Fruit fly (Drosophila melanogaster) whole organism, prepupa: Measurements from ENCODE around the gene CalpC.

Experiments used
- Blimp-1 ChIP-seq: fragments of 200-800 bp; sonication (Bioruptor generic); optimal IDR thresholded peaks from 3 replicates; lab custom pipeline; 2017; ENCODE audit warnings: missing biosample characterization, missing genetic modification characterization, mild to moderate bottlenecking, moderate library complexity, missing genetic modification reagents
- CG15336 ChIP-seq: fragments of 200-800 bp; sonication (Bioruptor generic); IDR thresholded peaks from 2 replicates; pipeline ENCODE4 v1.3.6; 2022; ENCODE audit warnings: missing biosample characterization, missing genetic modification characterization
- CG1621 ChIP-seq: fragments of 200-800 bp; sonication (Bioruptor generic); optimal IDR thresholded peaks from 3 replicates; lab custom pipeline; 2018; ENCODE audit warnings: missing biosample characterization, mild to moderate bottlenecking, missing genetic modification characterization
- CG32006 ChIP-seq: fragments of 200-800 bp; sonication (Bioruptor generic); optimal IDR thresholded peaks from 3 replicates; lab custom pipeline; 2017; ENCODE audit warnings: missing biosample characterization, mild to moderate bottlenecking, missing genetic modification characterization
- Eip75B ChIP-seq: fragments of 200-800 bp; sonication (Bioruptor generic); optimal IDR thresholded peaks from 3 replicates; lab custom pipeline; 2016; ENCODE audit warnings: missing biosample characterization, missing genetic modification characterization
- Sox102F ChIP-seq: fragments of 200-800 bp; sonication (Bioruptor generic); optimal IDR thresholded peaks from 2 replicates; lab custom pipeline; 2016; ENCODE audit warnings: missing biosample characterization, mild to moderate bottlenecking, missing genetic modification characterization
- Sox14 ChIP-seq: fragments of 200-800 bp; sonication (Bioruptor generic); optimal IDR thresholded peaks from 3 replicates; lab custom pipeline; 2016; ENCODE audit warnings: missing biosample characterization, missing genetic modification characterization
- Sox15 ChIP-seq: fragments of 200-800 bp; sonication (Bioruptor generic); optimal IDR thresholded peaks from 3 replicates; lab custom pipeline; 2016; ENCODE audit warnings: missing biosample characterization, missing genetic modification characterization
- acj6 ChIP-seq: fragments of 200-800 bp; sonication (Bioruptor generic); optimal IDR thresholded peaks from 3 replicates; lab custom pipeline; 2016; ENCODE audit warnings: missing biosample characterization, missing genetic modification characterization
- cyc ChIP-seq: fragments of 200-800 bp; sonication (Bioruptor generic); optimal IDR thresholded peaks from 3 replicates; lab custom pipeline; 2016; ENCODE audit warnings: missing biosample characterization, missing genetic modification characterization
- net ChIP-seq: fragments of 200-800 bp; sonication (Bioruptor generic); optimal IDR thresholded peaks from 3 replicates; lab custom pipeline; 2016; ENCODE audit warnings: missing biosample characterization, missing genetic modification characterization
- salr ChIP-seq, 2 experiments: fragments of 200-800 bp; sonication (Bioruptor generic); optimal IDR thresholded peaks; 3 replicates each; lab custom pipeline; 2016 to 2018; ENCODE audit warnings: missing biosample characterization in 2 of 2, missing genetic modification characterization in 2 of 2, mild to moderate bottlenecking in 1 of 2
- ss ChIP-seq, 2 experiments: fragments of 200-800 bp; sonication (Bioruptor generic); optimal IDR thresholded peaks; 2 replicates in 1 of 2; 3 replicates in 1 of 2; lab custom pipeline; 2017 to 2018; ENCODE audit warnings: mild to moderate bottlenecking in 2 of 2, missing biosample characterization in 2 of 2, missing genetic modification characterization in 2 of 2, moderate library complexity in 1 of 2

DNA sequence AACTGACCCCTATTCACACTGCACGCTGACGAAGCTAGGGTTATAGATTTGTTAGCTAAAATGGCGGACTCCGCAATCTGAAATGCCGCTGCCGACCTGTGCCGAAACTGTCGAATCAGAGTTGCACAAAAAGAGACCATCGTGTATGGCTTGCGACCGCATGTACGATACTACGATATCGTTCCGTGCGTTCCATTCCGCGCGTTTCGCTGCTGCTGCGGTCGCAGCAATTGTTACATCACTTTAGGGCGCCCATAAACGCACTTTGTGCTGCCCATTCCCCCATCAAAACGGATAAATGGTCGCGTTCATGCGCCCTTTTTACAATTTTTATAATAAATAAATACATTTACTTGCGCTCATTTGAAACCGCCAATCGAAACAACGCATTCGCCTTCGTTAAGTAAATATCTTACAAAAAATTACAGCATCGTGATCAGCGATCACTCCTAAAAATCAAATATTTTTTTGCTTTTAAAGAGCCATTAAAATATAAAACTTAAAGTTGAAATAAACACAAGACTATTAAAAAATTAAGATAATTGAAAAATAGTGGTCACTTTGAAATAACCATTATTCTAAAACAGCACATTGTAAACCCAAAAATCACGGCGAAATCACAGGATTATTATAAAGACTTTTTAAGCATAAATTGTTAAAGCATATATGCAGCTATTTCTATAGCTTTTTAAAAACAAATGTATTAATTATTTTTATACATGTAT lies 5.2 kb upstream of the CalpC start, which contains the start of gene Cyp1:
- no peak for TF ChIP-seq ss (GFP tag; optimal IDR thresholded peaks at IDR 0.05; lab: Kevin White, UChicago)
- no peak for TF ChIP-seq Sox102F
- TF ChIP-seq Sox14 (GFP tag; lab: Kevin White, UChicago): peak; percentile 17
- no peak for TF ChIP-seq salr (GFP tag; optimal IDR thresholded peaks at IDR 0.05; lab: Kevin White, UChicago)
- TF ChIP-seq Eip75B (GFP tag; lab: Kevin White, UChicago): no peak
- peak; percentile 11 for TF ChIP-seq cyc
- TF ChIP-seq CG15336 (GFP tag; lab: Robert Waterston, UW): peak; percentile 16
- TF ChIP-seq net: no peak
- TF ChIP-seq acj6: no peak
- no peak for TF ChIP-seq CG32006
- peak; percentile 20 for TF ChIP-seq Sox15 (GFP tag; lab: Kevin White, UChicago)
- peak; percentile 52 for TF ChIP-seq CG1621 (tag; lab: Kevin White, UChicago)
- TF ChIP-seq Blimp-1 (GFP tag; lab: Kevin White, UChicago): no peak
